Fruit fly (Drosophila melanogaster) whole organism, wandering third instar larva: Measurements from ENCODE around the gene CG14546.

Experiments
- Dfd ChIP-seq: fragments of >200 bp; optimal IDR thresholded peaks from 2 replicates; lab custom pipeline; 2017; ENCODE audit warnings: missing biosample characterization, missing genetic modification characterization
- Dif ChIP-seq: fragments of 200-275, 200-300 bp; sonication (Bioruptor generic); optimal IDR thresholded peaks from 2 replicates; lab custom pipeline; 2018; ENCODE audit warnings: missing biosample characterization, missing genetic modification characterization; ENCODE audit not compliant: partially characterized antibody
- OdsH ChIP-seq: fragments of 200-800 bp; sonication (Bioruptor generic); optimal IDR thresholded peaks from 2 replicates; lab custom pipeline; 2016; ENCODE audit warnings: missing biosample characterization, mild to moderate bottlenecking, missing genetic modification characterization
- ey ChIP-seq: fragments of 200-800 bp; sonication (Bioruptor generic); optimal IDR thresholded peaks from 2 replicates; lab custom pipeline; 2016; ENCODE audit warnings: missing biosample characterization, missing genetic modification characterization
- jim ChIP-seq: fragments of 175-275, 200-325 bp; sonication (Bioruptor generic); optimal IDR thresholded peaks from 2 replicates; lab custom pipeline; 2016; ENCODE audit warnings: missing biosample characterization, mild to moderate bottlenecking, missing genetic modification characterization
- pan ChIP-seq: fragments of >200 bp; optimal IDR thresholded peaks from 2 replicates; lab custom pipeline; 2017
- psq ChIP-seq: fragments of 200-800 bp; sonication (Bioruptor generic); optimal IDR thresholded peaks from 3 replicates; lab custom pipeline; 2017; ENCODE audit warnings: missing biosample characterization, mild to moderate bottlenecking, missing genetic modification characterization, moderate library complexity
- usp ChIP-seq: fragments of >200 bp; optimal IDR thresholded peaks from 2 replicates; lab custom pipeline; 2017; ENCODE audit warnings: missing biosample characterization, missing genetic modification characterization

- TF ChIP-seq pan (lab: Kevin White, UChicago) (no peak), usp (GFP tag; lab: Kevin White, UChicago) (no peak), Dfd (GFP tag; lab: Kevin White, UChicago) (no peak), psq (GFP tag; lab: Kevin White, UChicago) (no peak), ey (GFP tag; lab: Kevin White, UChicago) (no peak), jim (no peak), OdsH (no peak), Dif (no peak)
Observed at dm6 chr3R:25877064-25877463, 45.4 kb downstream of the CG14546 start.
